Fruit fly (Drosophila melanogaster) whole organism, embryonic: ENCODE measurements around the gene spd-2.

Source experiments
- Aef1 ChIP-seq: fragments of 200-800 bp; sonication (Bioruptor generic); IDR thresholded peaks from 3 replicates; pipeline ENCODE4 v1.3.6; 2022; ENCODE audit warnings: missing biosample characterization, missing genetic modification characterization
- Asciz ChIP-seq: fragments of 200-800 bp; sonication (Bioruptor generic); optimal IDR thresholded peaks from 2 replicates; lab custom pipeline; 2017; ENCODE audit warnings: missing biosample characterization, mild to moderate bottlenecking, missing genetic modification characterization, missing genetic modification reagents
- Atf3 ChIP-seq: fragments of 200-800 bp; sonication (Bioruptor generic); optimal IDR thresholded peaks from 3 replicates; lab custom pipeline; 2016; ENCODE audit warnings: missing biosample characterization, missing genetic modification characterization
- Blimp-1 ChIP-seq: fragments of 200-800 bp; sonication (Bioruptor generic); optimal IDR thresholded peaks from 3 replicates; lab custom pipeline; 2018; ENCODE audit warnings: missing biosample characterization, missing genetic modification characterization, mild to moderate bottlenecking, moderate library complexity, missing genetic modification reagents
- BtbVII ChIP-seq: fragments of 200-800 bp; sonication (Bioruptor generic); optimal IDR thresholded peaks from 3 replicates; lab custom pipeline; 2017; ENCODE audit warnings: missing biosample characterization, mild to moderate bottlenecking, missing genetic modification characterization
- CG11247 ChIP-seq: fragments of 200-800 bp; sonication (Bioruptor generic); IDR thresholded peaks from 2 replicates; pipeline ENCODE4 v1.3.6; 2022; ENCODE audit warnings: missing biosample characterization, missing genetic modification characterization
- CG12104 ChIP-seq: fragments of 200-800 bp; sonication (Bioruptor generic); optimal IDR thresholded peaks from 3 replicates; lab custom pipeline; 2016; ENCODE audit warnings: missing biosample characterization, missing genetic modification characterization
- CG12219 ChIP-seq: fragments of 200-800 bp; sonication (Bioruptor generic); optimal IDR thresholded peaks from 3 replicates; lab custom pipeline; 2018; ENCODE audit warnings: missing biosample characterization, mild to moderate bottlenecking, missing genetic modification characterization
- CG12659 ChIP-seq: fragments of 200-800 bp; sonication (Bioruptor generic); optimal IDR thresholded peaks from 3 replicates; lab custom pipeline; 2017; ENCODE audit warnings: mild to moderate bottlenecking, missing biosample characterization, missing genetic modification reagents, missing genetic modification characterization
- CG12744 ChIP-seq: fragments of 200-800 bp; sonication (Bioruptor generic); optimal IDR thresholded peaks from 2 replicates; lab custom pipeline; 2016; ENCODE audit warnings: missing biosample characterization, missing genetic modification characterization
- CG13287 ChIP-seq: fragments of 200-800 bp; sonication (Bioruptor generic); IDR thresholded peaks from 2 replicates; pipeline ENCODE4 v1.3.6; 2022; ENCODE audit warnings: missing biosample characterization, missing genetic modification characterization; ENCODE audit not compliant: partially characterized antibody
- CG14860 ChIP-seq: fragments of 200-800 bp; sonication (Bioruptor generic); IDR thresholded peaks from 3 replicates; pipeline ENCODE4 v1.3.6; 2022; ENCODE audit warnings: missing biosample characterization, missing genetic modification characterization; ENCODE audit not compliant: partially characterized antibody
- CG15269 ChIP-seq: fragments of 200-800 bp; sonication (Bioruptor generic); optimal IDR thresholded peaks from 2 replicates; lab custom pipeline; 2018; ENCODE audit warnings: missing biosample characterization, mild to moderate bottlenecking, missing genetic modification characterization, moderate library complexity
- CG1603 ChIP-seq: fragments of 200-800 bp; sonication (Bioruptor generic); optimal IDR thresholded peaks from 2 replicates; lab custom pipeline; 2019; ENCODE audit warnings: missing biosample characterization, mild to moderate bottlenecking, missing genetic modification characterization, moderate library complexity
- CG17912 ChIP-seq: fragments of 200-800 bp; sonication (Bioruptor generic); optimal IDR thresholded peaks from 2 replicates; lab custom pipeline; 2018; ENCODE audit warnings: missing biosample characterization, mild to moderate bottlenecking, missing genetic modification characterization
- CG18619 ChIP-seq: fragments of 200-800 bp; sonication (Bioruptor generic); optimal IDR thresholded peaks from 3 replicates; lab custom pipeline; 2017; ENCODE audit warnings: missing biosample characterization, mild to moderate bottlenecking, missing genetic modification characterization
- CG18764 ChIP-seq: fragments of 200-800 bp; sonication (Bioruptor generic); optimal IDR thresholded peaks from 3 replicates; lab custom pipeline; 2016; ENCODE audit warnings: missing biosample characterization, missing genetic modification characterization
- CG32772 ChIP-seq: fragments of 200-800 bp; sonication (Bioruptor generic); IDR thresholded peaks from 2 replicates; pipeline ENCODE4 v1.3.6; 2022; ENCODE audit warnings: missing biosample characterization, missing genetic modification characterization
- CG3995 ChIP-seq: fragments of 200-800 bp; sonication (Bioruptor generic); optimal IDR thresholded peaks from 3 replicates; lab custom pipeline; 2016; ENCODE audit warnings: missing biosample characterization, missing genetic modification characterization
- CG4424 ChIP-seq: fragments of 200-800 bp; sonication (Bioruptor generic); optimal IDR thresholded peaks from 3 replicates; lab custom pipeline; 2016; ENCODE audit warnings: missing biosample characterization, missing genetic modification characterization
- CG6765 ChIP-seq: fragments of 200-800 bp; sonication (Bioruptor generic); optimal IDR thresholded peaks from 3 replicates; lab custom pipeline; 2017; ENCODE audit warnings: missing biosample characterization, mild to moderate bottlenecking, missing genetic modification characterization
- D19B ChIP-seq: fragments of 200-800 bp; sonication (Bioruptor generic); optimal IDR thresholded peaks from 2 replicates; lab custom pipeline; 2017; ENCODE audit warnings: missing biosample characterization, mild to moderate bottlenecking, missing genetic modification characterization
- H15 ChIP-seq: fragments of 200-800 bp; sonication (Bioruptor generic); IDR thresholded peaks from 3 replicates; pipeline ENCODE4 v1.3.6; 2022; ENCODE audit warnings: missing biosample characterization, missing genetic modification characterization
- H2.0 ChIP-seq: fragments of 200-800 bp; sonication (Bioruptor generic); IDR thresholded peaks from 2 replicates; pipeline ENCODE4 v1.3.6; 2022; ENCODE audit warnings: missing biosample characterization, missing genetic modification characterization
- Lhr ChIP-seq: fragments of 200-800 bp; sonication (Bioruptor generic); optimal IDR thresholded peaks from 3 replicates; lab custom pipeline; 2017; ENCODE audit warnings: mild to moderate bottlenecking, missing biosample characterization, missing genetic modification reagents, missing genetic modification characterization
- Lpt ChIP-seq: fragments of >200 bp; optimal IDR thresholded peaks from 2 replicates; lab custom pipeline; 2018; ENCODE audit warnings: missing biosample characterization, missing genetic modification characterization
- Med ChIP-seq: fragments of 200-800 bp; sonication (Bioruptor generic); peaks from one replicate; lab custom pipeline; 2016; ENCODE audit warnings: missing biosample characterization, missing genetic modification characterization, mild to moderate bottlenecking, inconsistent platforms, moderate library complexity
- Ptx1 ChIP-seq: fragments of 200-800 bp; sonication (Bioruptor generic); IDR thresholded peaks from 2 replicates; pipeline ENCODE4 v1.3.6; 2022; ENCODE audit warnings: missing biosample characterization, missing genetic modification characterization
- ab ChIP-seq: fragments of 200-800 bp; sonication (Bioruptor generic); optimal IDR thresholded peaks from 2 replicates; lab custom pipeline; 2016; ENCODE audit warnings: missing biosample characterization, missing genetic modification characterization
- bowl ChIP-seq: fragments of 200-800 bp; sonication (Bioruptor generic); IDR thresholded peaks from 2 replicates; pipeline ENCODE4 v1.3.6; 2022; ENCODE audit warnings: missing biosample characterization, missing genetic modification characterization
- chm ChIP-seq: fragments of 200-800 bp; sonication (Bioruptor generic); IDR thresholded peaks from 2 replicates; pipeline ENCODE4 v1.3.6; 2022; ENCODE audit warnings: missing biosample characterization, missing genetic modification characterization
- grau ChIP-seq: fragments of 200-800 bp; optimal IDR thresholded peaks from 3 replicates; lab custom pipeline; 2019; ENCODE audit warnings: missing biosample characterization, mild to moderate bottlenecking, missing genetic modification characterization, moderate library complexity
- grn ChIP-seq: fragments of 200-800 bp; sonication (Bioruptor generic); optimal IDR thresholded peaks from 3 replicates; lab custom pipeline; 2017; ENCODE audit warnings: missing biosample characterization, missing genetic modification characterization
- her ChIP-seq: fragments of 200-800 bp; sonication (Bioruptor generic); optimal IDR thresholded peaks from 2 replicates; lab custom pipeline; 2016; ENCODE audit warnings: missing biosample characterization, missing genetic modification characterization
- hth ChIP-seq: fragments of >200 bp; optimal IDR thresholded peaks from 2 replicates; lab custom pipeline; 2017; ENCODE audit warnings: inconsistent platforms
- maf-S ChIP-seq: fragments of 200-800 bp; sonication (Bioruptor generic); optimal IDR thresholded peaks from 2 replicates; lab custom pipeline; 2016; ENCODE audit warnings: missing biosample characterization, missing genetic modification characterization
- nmo ChIP-seq: fragments of 200-800 bp; sonication (Bioruptor generic); optimal IDR thresholded peaks from 2 replicates; lab custom pipeline; 2018; ENCODE audit warnings: missing biosample characterization, mild to moderate bottlenecking, missing genetic modification characterization, moderate library complexity
- pb ChIP-seq: fragments of 200-800 bp; sonication (Bioruptor generic); optimal IDR thresholded peaks from 3 replicates; lab custom pipeline; 2016; ENCODE audit warnings: missing biosample characterization, missing genetic modification characterization
- pho ChIP-seq: fragments of 200-800 bp; sonication (Bioruptor generic); optimal IDR thresholded peaks from 2 replicates; lab custom pipeline; 2016; ENCODE audit warnings: missing biosample characterization, missing genetic modification characterization
- ranshi ChIP-seq: fragments of 200-800 bp; sonication (Bioruptor generic); IDR thresholded peaks from 2 replicates; pipeline ENCODE4 v1.3.6; 2022; ENCODE audit warnings: missing biosample characterization, missing genetic modification characterization
- run ChIP-seq: fragments of 200-800 bp; sonication (Bioruptor generic); optimal IDR thresholded peaks from 3 replicates; lab custom pipeline; 2018; ENCODE audit warnings: missing biosample characterization, mild to moderate bottlenecking, missing genetic modification characterization
- scrt ChIP-seq: fragments of 200-800 bp; sonication (Bioruptor generic); optimal IDR thresholded peaks from 2 replicates; lab custom pipeline; 2018; ENCODE audit warnings: missing biosample characterization, mild to moderate bottlenecking, missing genetic modification characterization, moderate library complexity
- slp2 ChIP-seq: fragments of 200-800 bp; sonication (Bioruptor generic); optimal IDR thresholded peaks from 2 replicates; lab custom pipeline; 2016; ENCODE audit warnings: missing biosample characterization, missing genetic modification characterization
- stwl ChIP-seq: fragments of 200-800 bp; sonication (Bioruptor generic); optimal IDR thresholded peaks from 3 replicates; lab custom pipeline; 2018; ENCODE audit warnings: missing biosample characterization, mild to moderate bottlenecking, missing genetic modification characterization, moderate library complexity
- sug ChIP-seq: fragments of 200-800 bp; optimal IDR thresholded peaks from 2 replicates; lab custom pipeline; 2019; ENCODE audit warnings: missing biosample characterization, mild to moderate bottlenecking, missing genetic modification characterization, moderate library complexity
- tll ChIP-seq, 2 experiments: fragments of 200-800 bp in 1 of 2; fragments of >200 bp in 1 of 2; sonication (Bioruptor generic) in 1 of 2; optimal IDR thresholded peaks; 2 replicates each; lab custom pipeline; 2017 to 2019; ENCODE audit warnings: missing biosample characterization in 2 of 2, missing genetic modification characterization in 2 of 2, mild to moderate bottlenecking in 1 of 2, moderate library complexity in 1 of 2
- trem ChIP-seq: fragments of 200-800 bp; optimal IDR thresholded peaks from 3 replicates; lab custom pipeline; 2019; ENCODE audit warnings: missing biosample characterization, mild to moderate bottlenecking, missing genetic modification characterization, moderate library complexity
- ttk ChIP-seq: fragments of 200-800 bp; sonication (Bioruptor generic); IDR thresholded peaks from 2 replicates; pipeline ENCODE4 v2.1.2; 2022; ENCODE audit warnings: missing biosample characterization, missing genetic modification characterization
- tx ChIP-seq: fragments of 200-800 bp; sonication (Bioruptor generic); optimal IDR thresholded peaks from 2 replicates; lab custom pipeline; 2016; ENCODE audit warnings: missing biosample characterization, missing genetic modification characterization
- unpg ChIP-seq: fragments of 200-800 bp; sonication (Bioruptor generic); optimal IDR thresholded peaks from 3 replicates; lab custom pipeline; 2018; ENCODE audit warnings: missing biosample characterization, mild to moderate bottlenecking, missing genetic modification characterization, moderate library complexity
- wor ChIP-seq: fragments of 200-800 bp; sonication (Bioruptor generic); IDR thresholded peaks from 2 replicates; pipeline ENCODE4 v1.3.6; 2022; ENCODE audit warnings: missing biosample characterization, missing genetic modification characterization

Gene spd-2

dm6 chr3L:16642088-16642507 is 47.3 kb upstream of the spd-2 start (continued):
- peak; percentile 46; the same call in 1 of the 2 replicates for TF ChIP-seq wor (GFP tag; lab: Robert Waterston, UW)
- peak; percentile 23 for TF ChIP-seq CG18619 (GFP tag; lab: Kevin White, UChicago)
- no peak for TF ChIP-seq Lpt (GFP tag; lab: Kevin White, UChicago)
- TF ChIP-seq CG18764, result peak; percentile 46
- no peak for TF ChIP-seq D19B
- peak; percentile 90 for TF ChIP-seq nmo
- no peak for TF ChIP-seq CG12744
- TF ChIP-seq CG12104 (GFP tag; lab: Kevin White, UChicago), result peak; percentile 21
- peak; percentile 42; the same call in 1 of the 2 replicates for TF ChIP-seq CG11247 (GFP tag; lab: Robert Waterston, UW)
- TF ChIP-seq grn (GFP tag; lab: Kevin White, UChicago), result no peak
- TF ChIP-seq chm (GFP tag; lab: Robert Waterston, UW), result no peak
- no peak for TF ChIP-seq CG17912 (GFP tag; lab: Kevin White, UChicago)
- no peak for TF ChIP-seq Atf3 (GFP tag; lab: Kevin White, UChicago)
- peak; percentile 33 for TF ChIP-seq unpg (GFP tag; lab: Kevin White, UChicago)
- TF ChIP-seq Lhr, result peak; percentile 31
- peak; percentile 57 for TF ChIP-seq CG12659 (GFP tag; lab: Kevin White, UChicago)
- peak; percentile 42 for TF ChIP-seq CG1603 (tag; lab: Kevin White, UChicago)
- TF ChIP-seq bowl (GFP tag; lab: Robert Waterston, UW), result no peak
- no peak for TF ChIP-seq H2.0
- TF ChIP-seq ttk (GFP tag; lab: Robert Waterston, UW), result no peak
- TF ChIP-seq maf-S (GFP tag; lab: Kevin White, UChicago), result no peak
- no peak for TF ChIP-seq tll (GFP tag; optimal IDR thresholded peaks at IDR 0.05; lab: Kevin White, UChicago)
- peak; percentile 30 for TF ChIP-seq CG12219
- peak; percentile 27 for TF ChIP-seq trem (tag; lab: Kevin White, UChicago)
- peak; percentile 65 for TF ChIP-seq grau (tag; lab: Kevin White, UChicago)
- peak; percentile 5 for TF ChIP-seq slp2 (GFP tag; lab: Kevin White, UChicago)
- TF ChIP-seq CG32772 (GFP tag; lab: Robert Waterston, UW), result peak; percentile 20; the same call in 1 of the 2 replicates
- TF ChIP-seq Blimp-1 (GFP tag; lab: Kevin White, UChicago), result peak; percentile 68
- TF ChIP-seq hth (lab: Kevin White, UChicago), result no peak
- peak; percentile 53 for TF ChIP-seq Ptx1 (GFP tag; lab: Robert Waterston, UW)
- TF ChIP-seq Asciz (GFP tag; lab: Kevin White, UChicago), result peak; percentile 64
- TF ChIP-seq tx (GFP tag; lab: Kevin White, UChicago), result no peak
- no peak for TF ChIP-seq CG6765 (GFP tag; lab: Kevin White, UChicago)
- no peak for TF ChIP-seq CG14860 (GFP tag; lab: Robert Waterston, UW)
- no peak for TF ChIP-seq CG3995 (GFP tag; lab: Kevin White, UChicago)
- TF ChIP-seq stwl (tag; lab: Kevin White, UChicago), result no peak
- peak; percentile 11 for TF ChIP-seq run
- TF ChIP-seq her (GFP tag; lab: Kevin White, UChicago), result no peak
- TF ChIP-seq ranshi (GFP tag; lab: Robert Waterston, UW), result peak; percentile 42; the same call in 1 of the 2 replicates
- TF ChIP-seq H15 (GFP tag; lab: Robert Waterston, UW), result 0 out of 3 replicates have a peak, but pooled peaks have one; percentile 30
- no peak for TF ChIP-seq Aef1 (GFP tag; lab: Robert Waterston, UW)
- no peak for TF ChIP-seq BtbVII (GFP tag; lab: Kevin White, UChicago)
- TF ChIP-seq CG15269, result peak; percentile 38
- peak; percentile 23 for TF ChIP-seq Med
- no peak for TF ChIP-seq pb (GFP tag; lab: Kevin White, UChicago)
- no peak for TF ChIP-seq ab (GFP tag; lab: Kevin White, UChicago)
- TF ChIP-seq scrt (GFP tag; lab: Kevin White, UChicago), result no peak
- no peak for TF ChIP-seq sug (tag; lab: Kevin White, UChicago)
- no peak for TF ChIP-seq CG13287 (GFP tag; lab: Robert Waterston, UW)
- peak; percentile 71 for TF ChIP-seq CG4424 (GFP tag; lab: Kevin White, UChicago)
- no peak for TF ChIP-seq pho (GFP tag; lab: Kevin White, UChicago)
